Worm (Caenorhabditis elegans): ENCODE measurements around the gene str-232.

DNA sequence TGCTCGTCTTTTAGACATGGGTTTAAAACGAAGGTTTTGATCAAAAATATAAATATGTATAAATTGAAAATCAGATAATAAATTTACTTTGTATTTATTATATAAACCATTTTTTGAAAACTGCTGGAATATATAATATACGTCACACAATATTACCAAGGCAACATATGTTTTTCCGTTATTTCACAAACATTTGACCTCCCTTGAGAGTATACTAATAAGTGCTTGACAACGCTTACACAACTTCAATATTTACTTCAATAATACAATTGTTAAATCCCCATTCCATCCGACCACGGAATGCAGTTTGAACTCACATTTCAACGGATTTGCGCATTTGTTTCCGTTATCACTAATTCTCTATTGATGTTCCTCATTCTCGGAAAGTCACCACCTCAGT, 32.0 kb upstream of the str-232 start, which contains the start of gene str-198:
- TF ChIP-seq Y22D7AL.16 (tag; optimal IDR thresholded peaks at IDR 0.05) (no peak), zip-5 (tag; optimal IDR thresholded peaks at IDR 0.05) (no peak)
